Fruit fly (Drosophila melanogaster) whole organism, embryonic: ENCODE data around the gene CG6126.

Experiments used
- Atf-2 ChIP-seq: fragments of 200-800 bp; sonication (Bioruptor generic); optimal IDR thresholded peaks from 2 replicates; lab custom pipeline; 2016; ENCODE audit warnings: missing biosample characterization, missing genetic modification characterization
- B-H1 ChIP-seq: fragments of 200-800 bp; sonication (Bioruptor generic); IDR thresholded peaks from 3 replicates; pipeline ENCODE4 v1.3.6; 2022; ENCODE audit warnings: missing biosample characterization, missing genetic modification characterization
- Bteb2 ChIP-seq: fragments of 200-800 bp; sonication (Bioruptor generic); optimal IDR thresholded peaks from 2 replicates; lab custom pipeline; 2016; ENCODE audit warnings: missing biosample characterization, missing genetic modification characterization
- CG10431 ChIP-seq: fragments of 200-800 bp; sonication (Bioruptor generic); optimal IDR thresholded peaks from 3 replicates; lab custom pipeline; 2018; ENCODE audit warnings: missing biosample characterization, mild to moderate bottlenecking, missing genetic modification characterization
- CG11398 ChIP-seq: fragments of 200-800 bp; sonication (Bioruptor generic); optimal IDR thresholded peaks from 2 replicates; lab custom pipeline; 2016; ENCODE audit warnings: missing biosample characterization, missing genetic modification characterization
- CG12104 ChIP-seq: fragments of 200-800 bp; sonication (Bioruptor generic); optimal IDR thresholded peaks from 3 replicates; lab custom pipeline; 2016; ENCODE audit warnings: missing biosample characterization, missing genetic modification characterization
- CG15011 ChIP-seq: fragments of 200-800 bp; sonication (Bioruptor generic); optimal IDR thresholded peaks from 3 replicates; lab custom pipeline; 2018; ENCODE audit warnings: missing biosample characterization, mild to moderate bottlenecking, missing genetic modification characterization
- CG15269 ChIP-seq: fragments of 200-800 bp; sonication (Bioruptor generic); optimal IDR thresholded peaks from 2 replicates; lab custom pipeline; 2018; ENCODE audit warnings: missing biosample characterization, mild to moderate bottlenecking, missing genetic modification characterization, moderate library complexity
- CG17361 ChIP-seq: fragments of 200-800 bp; sonication (Bioruptor generic); IDR thresholded peaks from 3 replicates; pipeline ENCODE4 v1.3.6; 2022; ENCODE audit warnings: missing biosample characterization, missing genetic modification characterization
- CG17385 ChIP-seq: fragments of 200-800 bp; sonication (Bioruptor generic); optimal IDR thresholded peaks from 3 replicates; lab custom pipeline; 2018; ENCODE audit warnings: missing biosample characterization, mild to moderate bottlenecking, missing genetic modification characterization
- CG2116 ChIP-seq: fragments of 200-800 bp; sonication (Bioruptor generic); optimal IDR thresholded peaks from 3 replicates; lab custom pipeline; 2018; ENCODE audit warnings: missing biosample characterization, mild to moderate bottlenecking, missing genetic modification characterization
- CG2199 ChIP-seq: fragments of 200-800 bp; sonication (Bioruptor generic); IDR thresholded peaks from 3 replicates; pipeline ENCODE4 v1.3.6; 2022; ENCODE audit warnings: missing biosample characterization, missing genetic modification characterization
- CG2875 ChIP-seq: fragments of 200-800 bp; sonication (Bioruptor generic); optimal IDR thresholded peaks from 2 replicates; lab custom pipeline; 2017; ENCODE audit warnings: missing biosample characterization, mild to moderate bottlenecking, missing genetic modification characterization, missing genetic modification reagents
- CG32772 ChIP-seq: fragments of 200-800 bp; sonication (Bioruptor generic); IDR thresholded peaks from 2 replicates; pipeline ENCODE4 v1.3.6; 2022; ENCODE audit warnings: missing biosample characterization, missing genetic modification characterization
- CG34224 ChIP-seq: fragments of 200-800 bp; sonication (Bioruptor generic); IDR thresholded peaks from 3 replicates; pipeline ENCODE4 v1.3.6; 2022; ENCODE audit warnings: missing biosample characterization, missing genetic modification characterization; ENCODE audit not compliant: partially characterized antibody
- CG34422 ChIP-seq: fragments of 200-800 bp; sonication (Bioruptor generic); IDR thresholded peaks from 3 replicates; pipeline ENCODE4 v1.3.6; 2022; ENCODE audit warnings: missing biosample characterization, missing genetic modification characterization
- CG43689 ChIP-seq: fragments of 200-800 bp; sonication (Bioruptor generic); IDR thresholded peaks from 2 replicates; pipeline ENCODE4 v1.3.6; 2022; ENCODE audit warnings: missing biosample characterization, missing genetic modification characterization
- CG4424 ChIP-seq: fragments of 200-800 bp; sonication (Bioruptor generic); optimal IDR thresholded peaks from 3 replicates; lab custom pipeline; 2016; ENCODE audit warnings: missing biosample characterization, missing genetic modification characterization
- CG9215 ChIP-seq: fragments of 200-800 bp; sonication (Bioruptor generic); IDR thresholded peaks from 2 replicates; pipeline ENCODE4 v1.3.6; 2022; ENCODE audit warnings: missing biosample characterization, missing genetic modification characterization
- CG9932 ChIP-seq: fragments of 200-800 bp; sonication (Bioruptor generic); IDR thresholded peaks from 2 replicates; pipeline ENCODE4 v1.3.6; 2022; ENCODE audit warnings: missing biosample characterization, missing genetic modification characterization
- Dfd ChIP-seq, 2 experiments: fragments of >200 bp; optimal IDR thresholded peaks; 2 replicates each; lab custom pipeline; 2017; ENCODE audit warnings: missing biosample characterization in 2 of 2, missing genetic modification characterization in 2 of 2
- Dip3 ChIP-seq: fragments of 200-800 bp; sonication (Bioruptor generic); optimal IDR thresholded peaks from 3 replicates; lab custom pipeline; 2016; ENCODE audit warnings: missing biosample characterization, missing genetic modification characterization
- E2f2 ChIP-seq: fragments of 200-800 bp; sonication (Bioruptor generic); IDR thresholded peaks from 2 replicates; pipeline ENCODE4 v1.3.6; 2022; ENCODE audit warnings: missing biosample characterization, missing genetic modification characterization
- Elba2 ChIP-seq: fragments of 200-800 bp; sonication (Bioruptor generic); optimal IDR thresholded peaks from 3 replicates; lab custom pipeline; 2016; ENCODE audit warnings: missing biosample characterization, missing genetic modification characterization
- Ets65A ChIP-seq: fragments of 200-800 bp; sonication (Bioruptor generic); peaks from one replicate; lab custom pipeline; 2016; ENCODE audit warnings: missing biosample characterization, missing genetic modification characterization
- HLHmδ ChIP-seq: fragments of 200-800 bp; sonication (Bioruptor generic); optimal IDR thresholded peaks from 2 replicates; lab custom pipeline; 2018; ENCODE audit warnings: missing biosample characterization, mild to moderate bottlenecking, missing genetic modification characterization, moderate library complexity
- Hey ChIP-seq: fragments of 200-800 bp; sonication (Bioruptor generic); optimal IDR thresholded peaks from 3 replicates; lab custom pipeline; 2018; ENCODE audit warnings: missing biosample characterization, mild to moderate bottlenecking, missing genetic modification characterization
- HmgZ ChIP-seq: fragments of 200-800 bp; sonication (Bioruptor generic); optimal IDR thresholded peaks from 2 replicates; lab custom pipeline; 2018; ENCODE audit warnings: missing biosample characterization, mild to moderate bottlenecking, missing genetic modification characterization
- MESR4 ChIP-seq: fragments of 200-800 bp; sonication (Bioruptor generic); optimal IDR thresholded peaks from 2 replicates; lab custom pipeline; 2018; ENCODE audit warnings: missing biosample characterization, mild to moderate bottlenecking, missing genetic modification characterization, moderate library complexity
- Pdp1 ChIP-seq, 2 experiments: fragments of 200-800 bp; sonication (Bioruptor generic); optimal IDR thresholded peaks; 3 replicates each; lab custom pipeline; 2016; ENCODE audit warnings: missing biosample characterization in 2 of 2, missing genetic modification characterization in 2 of 2, mild to moderate bottlenecking in 1 of 2, moderate library complexity in 1 of 2
- Poxn ChIP-seq: fragments of 200-800 bp; sonication (Bioruptor generic); IDR thresholded peaks from 2 replicates; pipeline ENCODE4 v1.3.6; 2022; ENCODE audit warnings: missing biosample characterization, missing genetic modification characterization
- Six4 ChIP-seq: fragments of 200-800 bp; sonication (Bioruptor generic); optimal IDR thresholded peaks from 2 replicates; lab custom pipeline; 2016; ENCODE audit warnings: missing biosample characterization, missing genetic modification characterization
- Sox100B ChIP-seq: fragments of 200-800 bp; sonication (Bioruptor generic); optimal IDR thresholded peaks from 3 replicates; lab custom pipeline; 2018; ENCODE audit warnings: missing biosample characterization, mild to moderate bottlenecking, missing genetic modification characterization
- Stat92E ChIP-seq, 3 experiments: fragments of >200 bp in 2 of 3; fragments of 200-800 bp in 1 of 3; sonication (Bioruptor generic) in 1 of 3; optimal IDR thresholded peaks; 2 replicates each; lab custom pipeline; 2017 to 2019; ENCODE audit warnings: missing biosample characterization in 3 of 3, missing genetic modification characterization in 3 of 3, mild to moderate bottlenecking in 1 of 3, moderate library complexity in 1 of 3
- bcd ChIP-seq: fragments of 200-800 bp; sonication (Bioruptor generic); optimal IDR thresholded peaks from 2 replicates; lab custom pipeline; 2017; ENCODE audit warnings: missing biosample characterization, mild to moderate bottlenecking, missing genetic modification characterization
- crc ChIP-seq: fragments of 200-800 bp; sonication (Bioruptor generic); optimal IDR thresholded peaks from 2 replicates; lab custom pipeline; 2016; ENCODE audit warnings: missing biosample characterization, missing genetic modification characterization
- crp ChIP-seq, 2 experiments: fragments of 200-800 bp; sonication (Bioruptor generic); optimal IDR thresholded peaks; 2 replicates in 1 of 2; 3 replicates in 1 of 2; lab custom pipeline; 2017; ENCODE audit warnings: missing biosample characterization in 2 of 2, missing genetic modification characterization in 2 of 2, mild to moderate bottlenecking in 1 of 2, moderate library complexity in 1 of 2
- dan ChIP-seq: fragments of 200-800 bp; sonication (Bioruptor generic); IDR thresholded peaks from 2 replicates; pipeline ENCODE4 v1.3.6; 2022; ENCODE audit warnings: missing biosample characterization, missing genetic modification characterization
- dmrt11E ChIP-seq: fragments of 200-800 bp; sonication (Bioruptor generic); optimal IDR thresholded peaks from 3 replicates; lab custom pipeline; 2018; ENCODE audit warnings: missing biosample characterization, mild to moderate bottlenecking, missing genetic modification characterization, moderate library complexity
- emc ChIP-seq: fragments of 200-800 bp; sonication (Bioruptor generic); optimal IDR thresholded peaks from 2 replicates; lab custom pipeline; 2016; ENCODE audit warnings: missing biosample characterization, missing genetic modification characterization
- eve ChIP-seq, 2 experiments: fragments of >200 bp; optimal IDR thresholded peaks; 2 replicates each; lab custom pipeline; 2017; ENCODE audit warnings: missing biosample characterization in 2 of 2, missing genetic modification characterization in 2 of 2
- ftz-f1 ChIP-seq: fragments of 200-800 bp; sonication (Bioruptor generic); optimal IDR thresholded peaks from 2 replicates; lab custom pipeline; 2016; ENCODE audit warnings: missing biosample characterization, missing genetic modification characterization
- hkb ChIP-seq, 2 experiments: fragments of 200-800 bp in 1 of 2; fragments of >200 bp in 1 of 2; sonication (Bioruptor generic) in 1 of 2; IDR thresholded peaks in 1 of 2; optimal IDR thresholded peaks in 1 of 2; 2 replicates each; pipeline versions ENCODE4 v1.3.6 to Lab custom; 2017 to 2022; ENCODE audit warnings: missing biosample characterization in 1 of 2, missing genetic modification characterization in 1 of 2
- kay ChIP-seq: fragments of 200-800 bp; sonication (Bioruptor generic); optimal IDR thresholded peaks from 2 replicates; lab custom pipeline; 2016; ENCODE audit warnings: missing biosample characterization, missing genetic modification characterization
- lmd ChIP-seq: fragments of 200-800 bp; sonication (Bioruptor generic); IDR thresholded peaks from 2 replicates; pipeline ENCODE4 v1.3.6; 2022; ENCODE audit warnings: missing biosample characterization, missing genetic modification characterization
- mirr ChIP-seq: fragments of 200-800 bp; sonication (Bioruptor generic); optimal IDR thresholded peaks from 3 replicates; lab custom pipeline; 2018; ENCODE audit warnings: missing biosample characterization, mild to moderate bottlenecking, missing genetic modification characterization
- org-1 ChIP-seq: fragments of 200-800 bp; sonication (Bioruptor generic); optimal IDR thresholded peaks from 2 replicates; lab custom pipeline; 2017; ENCODE audit warnings: missing biosample characterization, missing genetic modification characterization
- tap ChIP-seq: fragments of 200-800 bp; optimal IDR thresholded peaks from 3 replicates; lab custom pipeline; 2019; ENCODE audit warnings: missing biosample characterization, mild to moderate bottlenecking, missing genetic modification characterization, moderate library complexity
- unpg ChIP-seq: fragments of 200-800 bp; sonication (Bioruptor generic); optimal IDR thresholded peaks from 3 replicates; lab custom pipeline; 2018; ENCODE audit warnings: missing biosample characterization, mild to moderate bottlenecking, missing genetic modification characterization, moderate library complexity
- vfl ChIP-seq: fragments of 200-800 bp; sonication (Bioruptor generic); optimal IDR thresholded peaks from 2 replicates; lab custom pipeline; 2016; ENCODE audit warnings: missing biosample characterization, missing genetic modification characterization

Gene CG6126

dm6 chr3R:16211883-16212540, 9.1 kb upstream of the CG6126 start:
- TF ChIP-seq kay (GFP tag; lab: Kevin White, UChicago) (no peak), HLHmδ (GFP tag; lab: Kevin White, UChicago) (no peak), dmrt11E (no peak), Atf-2 (GFP tag; lab: Kevin White, UChicago) (no peak), CG4424 (GFP tag; lab: Kevin White, UChicago) (no peak), Sox100B (GFP tag; lab: Kevin White, UChicago) (no peak), CG11398 (no peak), Elba2 (GFP tag; lab: Kevin White, UChicago) (no peak), Six4 (no peak), ftz-f1 (GFP tag; lab: Kevin White, UChicago) (peak; percentile 19), MESR4 (GFP tag; lab: Kevin White, UChicago) (no peak), CG2116 (GFP tag; lab: Kevin White, UChicago) (peak; percentile 52), hkb (optimal IDR thresholded peaks at IDR 0.05; lab: Kevin White, UChicago) (no peak), hkb (GFP tag; IDR thresholded peaks at IDR 0.05; lab: Robert Waterston, UW) (peak; percentile 17; the same call in 1 of the 2 replicates), org-1 (peak; percentile 5), CG17361 (no peak), mirr (GFP tag; lab: Kevin White, UChicago) (no peak), CG15011 (GFP tag; lab: Kevin White, UChicago) (no peak), dan (GFP tag; lab: Robert Waterston, UW) (no peak), CG32772 (GFP tag; lab: Robert Waterston, UW) (0 out of 2 replicates have a peak, but pooled peaks have one; percentile 9), eve (GFP tag; optimal IDR thresholded peaks at IDR 0.05; lab: Kevin White, UChicago) (no peak), CG15269 (tag; lab: Kevin White, UChicago) (peak; percentile 16), CG2875 (GFP tag; lab: Kevin White, UChicago) (no peak), CG9215 (GFP tag; lab: Robert Waterston, UW) (no peak), crc (GFP tag; lab: Kevin White, UChicago) (no peak), Poxn (GFP tag; lab: Robert Waterston, UW) (no peak), CG34422 (GFP tag; lab: Robert Waterston, UW) (no peak), CG43689 (GFP tag; lab: Robert Waterston, UW) (no peak), bcd (GFP tag; lab: Kevin White, UChicago) (no peak), Ets65A (GFP tag; lab: Kevin White, UChicago) (no peak), Dfd (GFP tag; optimal IDR thresholded peaks at IDR 0.05; lab: Kevin White, UChicago) (no peak), crp (GFP tag; optimal IDR thresholded peaks at IDR 0.05; lab: Kevin White, UChicago) (no peak), unpg (GFP tag; lab: Kevin White, UChicago) (no peak), E2f2 (GFP tag; lab: Robert Waterston, UW) (0 out of 2 replicates have a peak, but pooled peaks have one; percentile 10), Pdp1 (GFP tag; optimal IDR thresholded peaks at IDR 0.05; lab: Kevin White, UChicago) (no peak), vfl (GFP tag; lab: Kevin White, UChicago) (no peak), Hey (tag; lab: Kevin White, UChicago) (no peak), Bteb2 (GFP tag; lab: Kevin White, UChicago) (no peak), lmd (GFP tag; lab: Robert Waterston, UW) (no peak), CG12104 (no peak), CG34224 (GFP tag; lab: Robert Waterston, UW) (no peak), CG10431 (GFP tag; lab: Kevin White, UChicago) (no peak), CG17385 (no peak), B-H1 (no peak), Dip3 (GFP tag; lab: Kevin White, UChicago) (no peak), Stat92E (GFP tag; optimal IDR thresholded peaks at IDR 0.05; lab: Kevin White, UChicago) (no peak), CG9932 (GFP tag; lab: Robert Waterston, UW) (0 out of 2 replicates have a peak, but pooled peaks have one; percentile 8), emc (GFP tag; lab: Kevin White, UChicago) (no peak), HmgZ (tag; lab: Kevin White, UChicago) (no peak), tap (tag; lab: Kevin White, UChicago) (no peak), CG2199 (GFP tag; lab: Robert Waterston, UW) (no peak)
